Worm (Caenorhabditis elegans) whole organism, L1 larva: ENCODE data around the gene col-102.
A peak's percentile ranks its signal among the peaks of the same experiment; 100 is the strongest.

ENCODE experiments used
- C04F5.9 ChIP-seq: sonication (generic microtip); optimal IDR thresholded peaks from 2 replicates; lab custom pipeline; 2016; ENCODE audit warnings: missing genetic modification characterization, missing compliant biosample characterization
- C16A3.4 ChIP-seq: fragments of 150-350 bp; optimal IDR thresholded peaks from 2 replicates; lab custom pipeline; 2014; ENCODE audit warnings: missing biosample characterization, missing genetic modification characterization
- C34B4.2 ChIP-seq: sonication (generic microtip); optimal IDR thresholded peaks from 2 replicates; lab custom pipeline; 2017; ENCODE audit warnings: mild to moderate bottlenecking, missing genetic modification characterization, missing compliant biosample characterization
- F16B12.6 ChIP-seq: fragments of 150-350 bp; optimal IDR thresholded peaks from 2 replicates; lab custom pipeline; 2014; ENCODE audit warnings: missing biosample characterization, missing genetic modification characterization
- Y116A8C.19 ChIP-seq: sonication (generic microtip); optimal IDR thresholded peaks from 2 replicates; lab custom pipeline; 2016; ENCODE audit warnings: missing compliant biosample characterization, missing genetic modification characterization, borderline replicate concordance
- aha-1 ChIP-seq: fragments of 150-350 bp; optimal IDR thresholded peaks from 2 replicates; lab custom pipeline; 2014; ENCODE audit warnings: missing biosample characterization, missing genetic modification characterization
- aly-2 ChIP-seq: fragments of 150-350 bp; optimal IDR thresholded peaks from 2 replicates; lab custom pipeline; 2014; ENCODE audit warnings: missing biosample characterization, missing genetic modification characterization
- ama-1 ChIP-seq: fragments of 150-350 bp; optimal IDR thresholded peaks from 2 replicates; lab custom pipeline; 2014
- blmp-1 ChIP-seq: fragments of 150-350 bp; optimal IDR thresholded peaks from 2 replicates; lab custom pipeline; 2014; ENCODE audit warnings: missing biosample characterization, missing genetic modification characterization
- ceh-63 ChIP-seq: fragments of 200-800 bp; sonication (Bioruptor generic); optimal IDR thresholded peaks from 2 replicates; lab custom pipeline; 2018; ENCODE audit warnings: mild to moderate bottlenecking, missing genetic modification characterization, missing compliant biosample characterization
- ceh-8 ChIP-seq: fragments of 200-800 bp; sonication (Bioruptor generic); optimal IDR thresholded peaks from 2 replicates; lab custom pipeline; 2018; ENCODE audit warnings: mild to moderate bottlenecking, missing genetic modification characterization, moderate library complexity, missing compliant biosample characterization
- ceh-82 ChIP-seq, 3 experiments: fragments of 150-350 bp in 1 of 3; sonication (generic microtip) in 2 of 3; optimal IDR thresholded peaks; 2 replicates each; lab custom pipeline; 2014 to 2017; ENCODE audit warnings: missing biosample characterization in 3 of 3, missing genetic modification characterization in 3 of 3
- ceh-88 ChIP-seq: fragments of 200-800 bp; sonication (Bioruptor generic); IDR thresholded peaks from 2 replicates; pipeline ENCODE4 v1.3.6; 2022; ENCODE audit warnings: missing genetic modification characterization, missing compliant biosample characterization
- ceh-90 ChIP-seq: sonication (generic microtip); optimal IDR thresholded peaks from 2 replicates; lab custom pipeline; 2016; ENCODE audit warnings: missing genetic modification characterization, missing compliant biosample characterization
- ces-1 ChIP-seq: fragments of 150-350 bp; optimal IDR thresholded peaks from 2 replicates; lab custom pipeline; 2014; ENCODE audit warnings: missing biosample characterization, missing genetic modification reagents, missing genetic modification characterization
- efl-1 ChIP-seq, 4 experiments: fragments of 150-350 bp; optimal IDR thresholded peaks in 3 of 4; peaks in 1 of 4; 1 replicate in 1 of 4; 2 replicates in 3 of 4; lab custom pipeline; 2014; ENCODE audit warnings: missing biosample characterization in 2 of 4, missing genetic modification characterization in 2 of 4, missing genetic modification reagents in 2 of 4
- efl-3 ChIP-seq: fragments of 200-800 bp; sonication (Bioruptor generic); optimal IDR thresholded peaks from 2 replicates; lab custom pipeline; 2018; ENCODE audit warnings: mild to moderate bottlenecking, missing genetic modification characterization, missing compliant biosample characterization
- elt-3 ChIP-seq, 6 experiments: fragments of 150-350 bp in 1 of 6; sonication (generic microtip); optimal IDR thresholded peaks; 2 replicates each; lab custom pipeline; 2017 to 2018; ENCODE audit warnings: missing biosample characterization in 6 of 6, missing genetic modification characterization in 6 of 6, inconsistent platforms in 1 of 6
- fkh-10 ChIP-seq: sonication (generic microtip); optimal IDR thresholded peaks from 2 replicates; lab custom pipeline; 2017; ENCODE audit warnings: missing biosample characterization, missing genetic modification reagents, missing genetic modification characterization
- fkh-8 ChIP-seq: sonication (generic microtip); optimal IDR thresholded peaks from 2 replicates; lab custom pipeline; 2016; ENCODE audit warnings: mild to moderate bottlenecking, missing genetic modification characterization, missing compliant biosample characterization
- fos-1 ChIP-seq: fragments of 150-350 bp; optimal IDR thresholded peaks from 2 replicates; lab custom pipeline; 2014; ENCODE audit warnings: missing biosample characterization, missing genetic modification characterization
- grh-1 ChIP-seq: fragments of 200-800 bp; sonication (Bioruptor generic); IDR thresholded peaks from 2 replicates; pipeline ENCODE4 v1.3.6; 2022; ENCODE audit warnings: missing genetic modification reagents, missing genetic modification characterization, missing compliant biosample characterization
- isw-1 ChIP-seq: fragments of 200-800 bp; sonication (Bioruptor generic); IDR thresholded peaks from 2 replicates; pipeline ENCODE4 v1.3.6; 2022; ENCODE audit warnings: missing genetic modification characterization, missing compliant biosample characterization
- lin-14 ChIP-seq: fragments of 200-800 bp; sonication (Bioruptor generic); optimal IDR thresholded peaks from 2 replicates; lab custom pipeline; 2018; ENCODE audit warnings: mild to moderate bottlenecking, missing genetic modification characterization, moderate library complexity, missing compliant biosample characterization
- lin-35 ChIP-seq, 2 experiments: fragments of 150-350 bp; optimal IDR thresholded peaks; 2 replicates each; lab custom pipeline; 2014; ENCODE audit warnings: missing biosample characterization in 2 of 2, missing genetic modification characterization in 2 of 2, missing genetic modification reagents in 2 of 2
- lin-39 ChIP-seq: fragments of 150-350 bp; optimal IDR thresholded peaks from 2 replicates; lab custom pipeline; 2014; ENCODE audit warnings: missing biosample characterization, missing genetic modification reagents, missing genetic modification characterization
- lir-3 ChIP-seq: sonication (generic microtip); optimal IDR thresholded peaks from 2 replicates; lab custom pipeline; 2016; ENCODE audit warnings: mild to moderate bottlenecking, missing genetic modification characterization, moderate library complexity, missing compliant biosample characterization; ENCODE audit not compliant: poor library complexity
- lsy-2 ChIP-seq, 2 experiments: fragments of 150-350 bp; optimal IDR thresholded peaks; 2 replicates each; lab custom pipeline; 2014; ENCODE audit warnings: missing biosample characterization in 2 of 2, missing genetic modification characterization in 2 of 2
- mab-9 ChIP-seq: fragments of 200-800 bp; sonication (Bioruptor generic); IDR thresholded peaks from 2 replicates; pipeline ENCODE4 v1.3.6; 2022; ENCODE audit warnings: missing genetic modification reagents, missing genetic modification characterization, missing compliant biosample characterization
- mdl-1 ChIP-seq, 2 experiments: fragments of 150-350 bp; optimal IDR thresholded peaks; 2 replicates each; lab custom pipeline; 2014 to 2017; ENCODE audit warnings: missing biosample characterization in 2 of 2, missing genetic modification characterization in 2 of 2, inconsistent platforms in 1 of 2
- mef-2 ChIP-seq: fragments of 150-350 bp; optimal IDR thresholded peaks from 2 replicates; lab custom pipeline; 2014; ENCODE audit warnings: missing biosample characterization, missing genetic modification characterization
- nhr-237 ChIP-seq: fragments of 150-350 bp; optimal IDR thresholded peaks from 2 replicates; lab custom pipeline; 2014; ENCODE audit warnings: missing biosample characterization, missing genetic modification characterization
- nhr-28 ChIP-seq: fragments of 150-350 bp; optimal IDR thresholded peaks from 2 replicates; lab custom pipeline; 2014; ENCODE audit warnings: missing biosample characterization, missing genetic modification characterization
- nhr-47 ChIP-seq: sonication (generic microtip); optimal IDR thresholded peaks from 2 replicates; lab custom pipeline; 2016; ENCODE audit warnings: mild to moderate bottlenecking, missing genetic modification characterization, moderate library complexity, missing compliant biosample characterization
- nhr-77 ChIP-seq: fragments of 150-350 bp; optimal IDR thresholded peaks from 2 replicates; lab custom pipeline; 2014; ENCODE audit warnings: missing biosample characterization, missing genetic modification characterization
- nhr-84 ChIP-seq: sonication (generic microtip); optimal IDR thresholded peaks from 2 replicates; lab custom pipeline; 2017; ENCODE audit warnings: missing biosample characterization, missing genetic modification characterization
- nhr-85 ChIP-seq: sonication (generic microtip); peaks from one replicate; lab custom pipeline; 2016; ENCODE audit warnings: missing genetic modification characterization, inconsistent platforms, missing compliant biosample characterization
- nhr-90 ChIP-seq: sonication (generic microtip); optimal IDR thresholded peaks from 2 replicates; lab custom pipeline; 2016; ENCODE audit warnings: mild to moderate bottlenecking, missing genetic modification characterization, missing compliant biosample characterization; ENCODE audit not compliant: poor library complexity
- pag-3 ChIP-seq: sonication (generic microtip); optimal IDR thresholded peaks from 2 replicates; lab custom pipeline; 2017; ENCODE audit warnings: missing genetic modification characterization, mild to moderate bottlenecking, missing compliant biosample characterization, antibody characterized with exemption, borderline replicate concordance; ENCODE audit not compliant: insufficient read depth
- skn-1 ChIP-seq: fragments of 150-350 bp; optimal IDR thresholded peaks from 2 replicates; lab custom pipeline; 2014; ENCODE audit warnings: missing biosample characterization, missing genetic modification characterization
- snu-23 ChIP-seq: sonication (generic microtip); optimal IDR thresholded peaks from 2 replicates; lab custom pipeline; 2016; ENCODE audit warnings: missing genetic modification characterization, missing compliant biosample characterization
- swsn-7 ChIP-seq: sonication (generic microtip); optimal IDR thresholded peaks from 2 replicates; lab custom pipeline; 2016; ENCODE audit warnings: missing genetic modification characterization, missing compliant biosample characterization
- tbx-2 ChIP-seq: sonication (generic microtip); optimal IDR thresholded peaks from 2 replicates; lab custom pipeline; 2016; ENCODE audit warnings: missing genetic modification characterization, missing compliant biosample characterization
- tlp-1 ChIP-seq: fragments of 150-350 bp; optimal IDR thresholded peaks from 2 replicates; lab custom pipeline; 2014; ENCODE audit warnings: missing biosample characterization, missing genetic modification characterization
- unc-130 ChIP-seq: fragments of 150-350 bp; optimal IDR thresholded peaks from 2 replicates; lab custom pipeline; 2017; ENCODE audit warnings: missing biosample characterization, missing genetic modification characterization, inconsistent platforms
- unc-62 ChIP-seq: fragments of 150-350 bp; optimal IDR thresholded peaks from 2 replicates; lab custom pipeline; 2014; ENCODE audit warnings: missing biosample characterization, missing genetic modification reagents, missing genetic modification characterization
- vab-15 ChIP-seq: sonication (generic microtip); optimal IDR thresholded peaks from 2 replicates; lab custom pipeline; 2017; ENCODE audit warnings: missing genotype, mild to moderate bottlenecking, missing genetic modification characterization, missing compliant biosample characterization
- xbp-1 ChIP-seq: sonication (generic microtip); optimal IDR thresholded peaks from 2 replicates; lab custom pipeline; 2016; ENCODE audit warnings: missing genetic modification characterization, missing compliant biosample characterization
- zip-4 ChIP-seq: fragments of 200-800 bp; sonication (Bioruptor generic); optimal IDR thresholded peaks from 2 replicates; lab custom pipeline; 2018; ENCODE audit warnings: mild to moderate bottlenecking, missing genetic modification characterization, moderate library complexity, missing compliant biosample characterization

The col-102 gene

DNA sequence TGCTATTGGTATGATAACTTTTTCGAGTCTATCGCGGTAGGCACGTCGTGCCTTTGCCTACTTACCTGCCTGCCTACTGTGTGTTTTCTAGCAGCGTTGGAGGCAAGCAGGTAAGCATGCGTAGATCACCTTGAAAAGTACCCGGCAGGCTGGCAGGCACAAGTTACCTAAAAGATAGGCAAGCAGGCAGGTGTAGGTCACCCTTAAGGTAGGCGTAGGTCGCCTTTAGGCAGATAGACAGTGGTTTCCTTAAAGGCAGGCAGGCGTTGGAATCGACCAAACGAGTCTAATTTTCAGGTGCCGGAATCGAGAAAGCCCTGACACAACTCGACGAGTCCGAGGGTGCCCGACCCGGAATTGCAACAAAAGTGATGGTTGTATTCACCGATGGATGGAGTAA, 15.5 kb downstream of the col-102 start:
- TF ChIP-seq lin-35 (GFP tag; optimal IDR thresholded peaks at IDR 0.05; lab: Kevin White, UChicago) (no peak), ceh-8 (GFP tag; lab: Kevin White, UChicago) (no peak), fos-1 (tag; lab: Kevin White, UChicago) (no peak), mab-9 (GFP tag; lab: Robert Waterston, UW) (0 out of 2 replicates have a peak, but pooled peaks have one; percentile 29), ceh-63 (GFP tag; lab: Kevin White, UChicago) (no peak), C16A3.4 (tag; lab: Kevin White, UChicago) (no peak), ama-1 (lab: Kevin White, UChicago) (no peak), efl-1 (optimal IDR thresholded peaks at IDR 0.05; lab: Kevin White, UChicago) (no peak), efl-1 (GFP tag; optimal IDR thresholded peaks at IDR 0.05 in 1 of 2; lab: Kevin White, UChicago) (peak in 1 of 2 experiments; percentile 62), C34B4.2 (no peak), snu-23 (GFP tag; lab: Kevin White, UChicago) (no peak), tlp-1 (no peak)

DNA sequence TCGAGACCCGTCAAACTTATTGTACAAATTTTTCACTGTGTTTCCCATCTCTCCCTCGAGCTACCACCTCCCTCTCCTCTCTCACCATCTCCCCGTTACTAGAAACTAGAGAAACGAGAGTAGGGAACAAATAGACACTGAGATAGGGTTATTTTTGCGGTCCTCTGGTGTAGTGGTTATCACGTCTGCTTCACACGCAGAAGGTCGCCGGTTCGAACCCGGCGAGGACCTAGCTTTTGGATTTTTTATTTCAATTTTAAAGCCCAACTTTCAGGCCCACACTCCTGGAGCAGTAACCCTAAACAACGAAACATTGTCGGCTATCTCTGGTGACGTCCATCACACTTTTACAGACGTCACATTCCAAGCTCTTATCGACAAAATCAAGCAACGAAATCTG, 16.1 kb downstream of the col-102 start:
- peak; percentile 36 to 68 for TF ChIP-seq lin-35 (GFP tag; optimal IDR thresholded peaks at IDR 0.05; lab: Kevin White, UChicago)
- peak; percentile 24 for TF ChIP-seq unc-130 (tag; lab: Kevin White, UChicago)
- peak; percentile 2 for TF ChIP-seq F16B12.6
- no peak for TF ChIP-seq ces-1 (GFP tag; lab: Kevin White, UChicago)
- no peak for TF ChIP-seq grh-1 (GFP tag; lab: Robert Waterston, UW)
- peak; percentile 56 for TF ChIP-seq swsn-7 (tag; lab: Kevin White, UChicago)
- TF ChIP-seq mdl-1 (tag; optimal IDR thresholded peaks at IDR 0.05; lab: Kevin White, UChicago): peak in 1 of 2 experiments; percentile 39
- peak; percentile 24 for TF ChIP-seq nhr-90
- peak; percentile 75 for TF ChIP-seq fkh-8 (tag; lab: Kevin White, UChicago)
- peak in 1 of 6 experiments; percentile 12 for TF ChIP-seq elt-3 (tag; optimal IDR thresholded peaks at IDR 0.05; lab: Kevin White, UChicago)
- no peak for TF ChIP-seq nhr-28 (tag; lab: Kevin White, UChicago)
- no peak for TF ChIP-seq Y116A8C.19 (tag; lab: Kevin White, UChicago)
- no peak for TF ChIP-seq lir-3 (tag; lab: Kevin White, UChicago)
- TF ChIP-seq ceh-82 (tag; optimal IDR thresholded peaks at IDR 0.05; lab: Kevin White, UChicago): peak in 2 of 3 experiments; percentile 10 to 53
- no peak for TF ChIP-seq nhr-237 (tag; lab: Kevin White, UChicago)
- TF ChIP-seq xbp-1 (tag; lab: Kevin White, UChicago): peak; percentile 48
- peak; percentile 42 for TF ChIP-seq fos-1 (tag; lab: Kevin White, UChicago)
- TF ChIP-seq efl-3: no peak
- no peak for TF ChIP-seq nhr-84
- no peak for TF ChIP-seq unc-62
- TF ChIP-seq ama-1 (lab: Kevin White, UChicago): no peak
- no peak for TF ChIP-seq tlp-1
- peak; percentile 39 to 77 for TF ChIP-seq lsy-2 (tag; optimal IDR thresholded peaks at IDR 0.05; lab: Kevin White, UChicago)
- no peak for TF ChIP-seq zip-4 (GFP tag; lab: Kevin White, UChicago)
- no peak for TF ChIP-seq ceh-90 (tag; lab: Kevin White, UChicago)
- TF ChIP-seq vab-15: no peak
- peak; percentile 68 for TF ChIP-seq nhr-47 (tag; lab: Kevin White, UChicago)
- no peak for TF ChIP-seq skn-1 (tag; lab: Kevin White, UChicago)
- TF ChIP-seq blmp-1 (tag; lab: Kevin White, UChicago): no peak
- TF ChIP-seq aly-2: peak; percentile 48
- TF ChIP-seq C34B4.2: no peak
- TF ChIP-seq ceh-88 (GFP tag; lab: Robert Waterston, UW): no peak
- peak; percentile 22 for TF ChIP-seq tbx-2
- peak; percentile 33 to 55 for TF ChIP-seq efl-1 (optimal IDR thresholded peaks at IDR 0.05; lab: Kevin White, UChicago)
- TF ChIP-seq efl-1 (GFP tag; optimal IDR thresholded peaks at IDR 0.05 in 1 of 2; lab: Kevin White, UChicago): peak; percentile 44 to 96
- peak; percentile 58 for TF ChIP-seq nhr-85 (tag; lab: Kevin White, UChicago)
- TF ChIP-seq C04F5.9 (tag; lab: Kevin White, UChicago): no peak
- TF ChIP-seq pag-3 (tag; lab: Kevin White, UChicago): no peak
- peak; percentile 32 for TF ChIP-seq fkh-10 (GFP tag; lab: Kevin White, UChicago)
- no peak for TF ChIP-seq ceh-8 (GFP tag; lab: Kevin White, UChicago)
- TF ChIP-seq nhr-77 (tag; lab: Kevin White, UChicago): peak; percentile 56
- TF ChIP-seq mef-2: no peak
- TF ChIP-seq isw-1: peak; percentile 17
- TF ChIP-seq snu-23 (GFP tag; lab: Kevin White, UChicago): peak; percentile 72
- TF ChIP-seq aha-1 (tag; lab: Kevin White, UChicago): no peak
- TF ChIP-seq lin-14 (GFP tag; lab: Kevin White, UChicago): peak; percentile 47
- TF ChIP-seq lin-39: no peak
